Fruit fly (Drosophila melanogaster): ENCODE results near the gene Hakai.

DNA sequence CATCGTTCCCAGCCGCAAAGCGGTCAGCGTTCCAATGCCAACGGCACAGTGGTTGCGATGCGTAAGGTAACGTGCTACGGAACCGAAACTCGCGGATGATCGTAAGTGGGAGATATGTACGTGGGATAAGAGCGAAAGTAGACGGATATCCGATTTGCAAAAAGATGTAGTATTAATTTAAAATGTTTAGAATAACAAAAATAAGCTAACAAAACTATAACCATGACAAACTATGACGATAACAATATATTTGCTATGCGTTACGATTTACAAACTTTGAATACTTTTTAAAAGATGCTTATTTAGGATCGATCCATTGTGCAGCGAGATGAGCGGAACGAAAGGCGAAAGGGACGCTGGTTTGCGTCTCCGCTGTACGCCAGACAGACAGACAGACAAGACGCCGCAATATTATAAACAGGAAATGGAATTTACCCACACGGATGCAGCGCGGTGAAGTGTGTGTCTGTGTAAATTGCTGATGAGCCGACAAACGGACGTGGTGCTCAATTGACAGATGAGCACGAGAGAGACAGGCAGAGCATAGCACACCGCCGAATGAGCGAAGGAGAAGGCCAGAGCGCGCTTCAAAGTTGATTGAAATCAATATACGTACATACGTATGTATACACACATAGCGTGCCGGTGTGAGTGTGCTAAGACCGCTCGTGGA is 6.5 kb downstream of the Hakai start:
- TF ChIP-seq CG4496 (GFP tag; IDR thresholded peaks at IDR 0.05), result peak; percentile 92
- peak; percentile 88 for TF ChIP-seq Ets98B (GFP tag; IDR thresholded peaks at IDR 0.05)
- peak; percentile 96 for TF ChIP-seq CG34367 (tag; optimal IDR thresholded peaks at IDR 0.05)
- peak; percentile 98 for TF ChIP-seq CG9948 (tag; optimal IDR thresholded peaks at IDR 0.05)
- peak; percentile 98 for TF ChIP-seq CG8301 (tag; optimal IDR thresholded peaks at IDR 0.05)
- TF ChIP-seq Pif1B (GFP tag; optimal IDR thresholded peaks at IDR 0.05), result peak; percentile 93
- peak; percentile 96 for TF ChIP-seq Pif1A (GFP tag; optimal IDR thresholded peaks at IDR 0.05)
- peak; percentile 94 for TF ChIP-seq D1 (tag; optimal IDR thresholded peaks at IDR 0.05)
- TF ChIP-seq Snoo (tag; optimal IDR thresholded peaks at IDR 0.05), result peak; percentile 93
- peak; percentile 85 for TF ChIP-seq CG10348 (GFP tag; IDR thresholded peaks at IDR 0.05)

All from whole organism, pupa.